Worm (Caenorhabditis elegans) whole organism, L1 larva: Measurements from ENCODE around the gene K07C5.2.

ENCODE experiments used
- C04F5.9 ChIP-seq: sonication (generic microtip); optimal IDR thresholded peaks from 2 replicates; lab custom pipeline; 2016; ENCODE audit warnings: missing genetic modification characterization, missing compliant biosample characterization
- Y116A8C.19 ChIP-seq: sonication (generic microtip); optimal IDR thresholded peaks from 2 replicates; lab custom pipeline; 2016; ENCODE audit warnings: missing compliant biosample characterization, missing genetic modification characterization, borderline replicate concordance
- blmp-1 ChIP-seq: fragments of 150-350 bp; optimal IDR thresholded peaks from 2 replicates; lab custom pipeline; 2014; ENCODE audit warnings: missing biosample characterization, missing genetic modification characterization
- efl-1 ChIP-seq, 4 experiments: fragments of 150-350 bp; optimal IDR thresholded peaks in 3 of 4; peaks in 1 of 4; 1 replicate in 1 of 4; 2 replicates in 3 of 4; lab custom pipeline; 2014; ENCODE audit warnings: missing biosample characterization in 2 of 4, missing genetic modification characterization in 2 of 4, missing genetic modification reagents in 2 of 4
- efl-3 ChIP-seq: fragments of 200-800 bp; sonication (Bioruptor generic); optimal IDR thresholded peaks from 2 replicates; lab custom pipeline; 2018; ENCODE audit warnings: mild to moderate bottlenecking, missing genetic modification characterization, missing compliant biosample characterization
- elt-3 ChIP-seq, 6 experiments: fragments of 150-350 bp in 1 of 6; sonication (generic microtip); optimal IDR thresholded peaks; 2 replicates each; lab custom pipeline; 2017 to 2018; ENCODE audit warnings: missing biosample characterization in 6 of 6, missing genetic modification characterization in 6 of 6, inconsistent platforms in 1 of 6
- fkh-10 ChIP-seq: sonication (generic microtip); optimal IDR thresholded peaks from 2 replicates; lab custom pipeline; 2017; ENCODE audit warnings: missing biosample characterization, missing genetic modification reagents, missing genetic modification characterization
- fkh-8 ChIP-seq: sonication (generic microtip); optimal IDR thresholded peaks from 2 replicates; lab custom pipeline; 2016; ENCODE audit warnings: mild to moderate bottlenecking, missing genetic modification characterization, missing compliant biosample characterization
- hlh-17 ChIP-seq: fragments of 200-800 bp; sonication (Bioruptor generic); optimal IDR thresholded peaks from 2 replicates; lab custom pipeline; 2018; ENCODE audit warnings: missing genetic modification characterization, mild to moderate bottlenecking, missing compliant biosample characterization, moderate library complexity, borderline replicate concordance
- hpl-2 ChIP-seq: fragments of 150-350 bp; optimal IDR thresholded peaks from 2 replicates; lab custom pipeline; 2014; ENCODE audit warnings: missing biosample characterization, missing genetic modification reagents, missing genetic modification characterization
- irx-1 ChIP-seq: sonication (generic microtip); optimal IDR thresholded peaks from 2 replicates; lab custom pipeline; 2016; ENCODE audit warnings: missing genetic modification characterization, missing compliant biosample characterization
- lin-13 ChIP-seq: fragments of 150-350 bp; optimal IDR thresholded peaks from 2 replicates; lab custom pipeline; 2014; ENCODE audit warnings: missing biosample characterization, missing genetic modification reagents, missing genetic modification characterization
- lin-14 ChIP-seq: fragments of 200-800 bp; sonication (Bioruptor generic); optimal IDR thresholded peaks from 2 replicates; lab custom pipeline; 2018; ENCODE audit warnings: mild to moderate bottlenecking, missing genetic modification characterization, moderate library complexity, missing compliant biosample characterization
- lin-15B ChIP-seq: fragments of 150-350 bp; sonication (generic microtip); optimal IDR thresholded peaks from 3 replicates; lab custom pipeline; 2014; ENCODE audit warnings: missing biosample characterization, missing genetic modification characterization
- lin-39 ChIP-seq: fragments of 150-350 bp; optimal IDR thresholded peaks from 2 replicates; lab custom pipeline; 2014; ENCODE audit warnings: missing biosample characterization, missing genetic modification reagents, missing genetic modification characterization
- lsy-2 ChIP-seq, 2 experiments: fragments of 150-350 bp; optimal IDR thresholded peaks; 2 replicates each; lab custom pipeline; 2014; ENCODE audit warnings: missing biosample characterization in 2 of 2, missing genetic modification characterization in 2 of 2
- mef-2 ChIP-seq: fragments of 150-350 bp; optimal IDR thresholded peaks from 2 replicates; lab custom pipeline; 2014; ENCODE audit warnings: missing biosample characterization, missing genetic modification characterization
- nhr-11 ChIP-seq: fragments of 150-350 bp; optimal IDR thresholded peaks from 2 replicates; lab custom pipeline; 2014; ENCODE audit warnings: missing biosample characterization, missing genetic modification characterization
- nhr-19 ChIP-seq: fragments of 200-800 bp; sonication (Bioruptor generic); conservative IDR thresholded peaks from 2 replicates; pipeline ENCODE4 v1.3.6; 2022; ENCODE audit warnings: missing genetic modification characterization, missing compliant biosample characterization
- nhr-76 ChIP-seq: sonication (generic microtip); optimal IDR thresholded peaks from 2 replicates; lab custom pipeline; 2017; ENCODE audit warnings: missing biosample characterization, missing genetic modification characterization
- nhr-84 ChIP-seq: sonication (generic microtip); optimal IDR thresholded peaks from 2 replicates; lab custom pipeline; 2017; ENCODE audit warnings: missing biosample characterization, missing genetic modification characterization
- nhr-85 ChIP-seq: sonication (generic microtip); peaks from one replicate; lab custom pipeline; 2016; ENCODE audit warnings: missing genetic modification characterization, inconsistent platforms, missing compliant biosample characterization
- nhr-90 ChIP-seq: sonication (generic microtip); optimal IDR thresholded peaks from 2 replicates; lab custom pipeline; 2016; ENCODE audit warnings: mild to moderate bottlenecking, missing genetic modification characterization, missing compliant biosample characterization; ENCODE audit not compliant: poor library complexity
- rnt-1 ChIP-seq: sonication (generic microtip); optimal IDR thresholded peaks from 2 replicates; lab custom pipeline; 2016; ENCODE audit warnings: mild to moderate bottlenecking, missing genetic modification characterization, moderate library complexity, missing compliant biosample characterization
- sup-37 ChIP-seq: fragments of 200-800 bp; sonication (Bioruptor generic); optimal IDR thresholded peaks from 2 replicates; lab custom pipeline; 2018; ENCODE audit warnings: mild to moderate bottlenecking, missing genetic modification characterization, missing compliant biosample characterization
- tbx-2 ChIP-seq: sonication (generic microtip); optimal IDR thresholded peaks from 2 replicates; lab custom pipeline; 2016; ENCODE audit warnings: missing genetic modification characterization, missing compliant biosample characterization
- unc-130 ChIP-seq: fragments of 150-350 bp; optimal IDR thresholded peaks from 2 replicates; lab custom pipeline; 2017; ENCODE audit warnings: missing biosample characterization, missing genetic modification characterization, inconsistent platforms
- unc-62 ChIP-seq: fragments of 150-350 bp; optimal IDR thresholded peaks from 2 replicates; lab custom pipeline; 2014; ENCODE audit warnings: missing biosample characterization, missing genetic modification reagents, missing genetic modification characterization
- unc-86 ChIP-seq: sonication (generic microtip); optimal IDR thresholded peaks from 2 replicates; lab custom pipeline; 2016; ENCODE audit warnings: missing genetic modification characterization, missing compliant biosample characterization
- zag-1 ChIP-seq: fragments of 150-350 bp; optimal IDR thresholded peaks from 2 replicates; lab custom pipeline; 2014; ENCODE audit warnings: missing biosample characterization, missing genetic modification characterization

K07C5.2 gene

DNA sequence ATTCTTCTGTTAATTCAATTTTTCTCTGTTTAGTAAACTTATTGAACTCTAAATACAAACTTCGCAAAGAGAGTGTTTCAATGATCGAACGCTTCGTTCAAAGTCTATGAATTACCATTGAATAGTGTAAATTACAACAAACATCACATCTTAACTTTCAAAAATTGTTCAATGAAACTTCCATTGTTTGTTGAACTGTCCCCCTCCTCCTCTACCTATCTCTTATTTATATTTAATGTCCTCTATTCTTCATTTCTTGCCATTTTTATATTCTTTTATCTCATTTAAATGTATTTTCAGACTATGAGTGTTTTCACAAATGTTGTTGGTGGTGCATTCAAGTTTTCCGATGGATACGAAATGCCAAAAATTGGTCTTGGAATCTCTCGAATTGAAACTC is at the start of gene K07C5.2:
K07C5.2 (plus strand) TSS at position 301 of the 400 bp plus-strand sequence.
- TF ChIP-seq unc-130 (tag; lab: Kevin White, UChicago) (no peak), elt-3 (tag; optimal IDR thresholded peaks at IDR 0.05; lab: Kevin White, UChicago) (no peak)

DNA sequence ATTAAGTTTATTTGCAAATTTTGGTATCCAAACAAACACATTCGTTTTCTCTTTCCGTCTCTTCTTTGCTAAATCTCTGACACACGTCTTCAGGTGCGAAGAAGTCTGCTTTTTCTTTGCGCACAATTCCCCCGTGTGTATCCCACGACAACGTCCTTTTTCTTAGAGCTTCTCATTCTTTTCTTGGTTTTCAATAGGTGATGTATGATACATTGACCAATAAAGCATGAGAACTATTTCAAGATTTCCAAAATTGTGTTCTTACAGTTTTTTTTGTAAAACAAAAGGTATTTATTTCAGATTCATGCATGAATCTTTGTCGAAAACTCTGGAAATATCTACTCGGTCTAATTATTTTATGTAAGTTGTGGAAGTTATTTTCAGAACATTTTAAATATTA is 49.6 kb upstream of the K07C5.2 start, which contains the start of gene B0024.15:
B0024.15 (plus strand) TSS at position 301 of the 400 bp plus-strand sequence.
- no peak for TF ChIP-seq unc-86
- TF ChIP-seq fkh-8 (tag; lab: Kevin White, UChicago): peak; percentile 35

DNA sequence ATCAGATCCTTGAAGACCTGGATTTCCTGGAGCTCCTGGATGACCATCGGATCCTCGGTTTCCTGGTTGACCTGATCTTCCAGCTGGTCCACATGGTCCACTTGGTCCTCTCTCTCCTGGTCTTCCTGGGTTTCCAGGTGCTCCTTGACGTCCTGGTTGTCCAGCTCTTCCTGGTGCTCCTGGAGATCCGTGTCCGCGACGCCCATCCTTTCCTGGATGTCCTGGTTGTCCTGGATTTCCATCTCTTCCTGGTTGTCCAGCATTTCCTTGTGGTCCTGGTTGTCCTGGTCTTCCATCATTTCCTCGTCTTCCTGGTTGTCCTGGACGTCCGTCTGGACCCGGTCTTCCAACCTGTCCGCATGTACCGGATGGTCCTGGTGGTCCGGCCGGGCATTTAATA is 47.5 kb upstream of the K07C5.2 start:
- TF ChIP-seq efl-1 (optimal IDR thresholded peaks at IDR 0.05; lab: Kevin White, UChicago): no peak
- peak in 1 of 2 experiments; percentile 68 for TF ChIP-seq efl-1 (GFP tag; optimal IDR thresholded peaks at IDR 0.05 in 1 of 2; lab: Kevin White, UChicago)
- TF ChIP-seq efl-3 (GFP tag; lab: Kevin White, UChicago): no peak

DNA sequence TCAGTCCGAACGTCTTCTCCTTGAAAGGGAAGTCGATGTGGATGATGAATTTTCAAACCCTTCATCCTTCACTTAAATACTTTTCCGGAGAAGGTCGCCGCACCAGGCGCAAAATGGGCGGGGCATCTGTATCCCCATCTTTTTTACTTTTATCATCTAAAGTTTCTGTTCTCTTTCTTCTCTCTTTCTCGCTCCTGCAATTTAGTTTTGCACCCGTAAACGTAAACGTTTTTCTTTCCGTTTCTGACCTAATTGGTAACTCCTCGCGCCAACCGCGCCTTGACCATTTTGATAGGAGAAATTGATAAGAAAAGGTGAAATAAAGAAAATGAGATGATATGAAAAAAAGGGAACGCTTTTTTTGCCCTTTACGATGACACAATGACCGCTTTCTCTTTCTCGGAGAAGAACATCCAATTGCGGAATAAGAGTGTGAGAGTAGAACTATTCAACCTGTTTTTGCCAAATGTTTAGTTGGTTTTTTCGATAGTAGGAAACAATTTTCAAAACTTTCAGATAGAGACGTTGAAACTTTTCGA is 46.4 kb upstream of the K07C5.2 start, which contains the start of gene col-149:
col-149 (minus strand) TSS at position 51 of the 539 bp plus-strand sequence.
- TF ChIP-seq lin-13 (GFP tag; lab: Kevin White, UChicago): no peak
- peak; percentile 20 for TF ChIP-seq lin-14 (GFP tag; lab: Kevin White, UChicago)
- no peak for TF ChIP-seq nhr-19 (GFP tag; lab: Robert Waterston, UW)
- no peak for TF ChIP-seq C04F5.9 (tag; lab: Kevin White, UChicago)
- no peak for TF ChIP-seq hpl-2 (GFP tag; lab: Kevin White, UChicago)
- TF ChIP-seq tbx-2 (tag; lab: Kevin White, UChicago): no peak
- peak; percentile 99 for TF ChIP-seq blmp-1 (tag; lab: Kevin White, UChicago)
- TF ChIP-seq mef-2 (tag; lab: Kevin White, UChicago): no peak
- peak in 2 of 6 experiments; percentile 15 to 59 for TF ChIP-seq elt-3 (tag; optimal IDR thresholded peaks at IDR 0.05; lab: Kevin White, UChicago)
- no peak for TF ChIP-seq fkh-10 (GFP tag; lab: Kevin White, UChicago)
- TF ChIP-seq lin-39 (tag; lab: Kevin White, UChicago): no peak
- TF ChIP-seq nhr-11 (tag; lab: Kevin White, UChicago): no peak

DNA sequence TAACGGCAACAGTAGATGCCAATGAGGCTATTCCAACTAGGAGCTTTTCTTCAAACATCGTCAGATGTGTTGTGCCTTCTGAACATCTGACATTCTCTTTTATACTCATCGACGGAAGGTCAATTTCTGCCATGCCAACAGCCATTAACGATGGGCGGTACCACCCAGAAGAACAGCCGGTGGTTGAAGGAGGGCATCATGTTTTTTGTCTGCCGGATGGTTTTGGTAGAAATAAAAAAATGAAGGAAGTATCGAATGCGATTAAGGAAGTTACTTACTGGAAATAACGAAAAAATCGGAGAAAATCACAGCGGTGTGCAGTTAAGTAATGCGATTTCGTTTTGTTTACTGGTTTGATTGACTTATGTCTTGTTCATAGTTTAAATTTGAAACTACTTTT is 44.8 kb upstream of the K07C5.2 start, which contains the start of gene col-150:
col-150 (minus strand) TSS at position 101 of the 400 bp plus-strand sequence.
- no peak for TF ChIP-seq rnt-1 (tag; lab: Kevin White, UChicago)
- TF ChIP-seq irx-1 (tag; lab: Kevin White, UChicago): no peak
- TF ChIP-seq nhr-85 (tag; lab: Kevin White, UChicago): peak; percentile 29
- TF ChIP-seq lsy-2 (tag; optimal IDR thresholded peaks at IDR 0.05; lab: Kevin White, UChicago): no peak

DNA sequence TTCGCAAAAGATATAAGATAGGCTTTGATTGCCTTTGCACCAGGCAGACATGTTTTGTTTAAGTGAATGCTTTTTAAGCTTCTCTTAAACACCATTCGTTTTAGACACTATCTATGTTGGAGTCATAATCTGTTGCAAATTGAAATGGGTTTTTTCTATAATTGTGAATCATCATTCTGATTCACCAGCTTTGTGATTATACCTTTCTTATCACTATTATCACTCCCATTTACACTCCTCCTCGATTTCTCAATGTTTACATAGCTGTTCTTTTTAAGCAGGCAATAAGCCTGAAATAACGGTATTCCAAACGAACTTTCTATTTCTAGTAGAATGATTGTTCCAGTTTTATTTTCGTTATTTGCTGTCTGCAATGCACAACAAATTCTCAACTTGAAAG is 42.2 kb upstream of the K07C5.2 start, which contains the start of gene B0024.4:
B0024.4 (plus strand) TSS at position 301 of the 400 bp plus-strand sequence.
- no peak for TF ChIP-seq irx-1 (tag; lab: Kevin White, UChicago)
- no peak for TF ChIP-seq nhr-84 (tag; lab: Kevin White, UChicago)
- TF ChIP-seq zag-1: no peak
- TF ChIP-seq nhr-76: no peak
- no peak for TF ChIP-seq Y116A8C.19 (tag; lab: Kevin White, UChicago)
- TF ChIP-seq elt-3 (tag; optimal IDR thresholded peaks at IDR 0.05; lab: Kevin White, UChicago): no peak
- no peak for TF ChIP-seq nhr-19 (GFP tag; lab: Robert Waterston, UW)
- TF ChIP-seq unc-62 (GFP tag; lab: Kevin White, UChicago): no peak
- TF ChIP-seq sup-37 (GFP tag; lab: Kevin White, UChicago): no peak
- TF ChIP-seq hlh-17: no peak
- no peak for TF ChIP-seq lin-13 (GFP tag; lab: Kevin White, UChicago)
- TF ChIP-seq nhr-90 (tag; lab: Kevin White, UChicago): no peak
- TF ChIP-seq lin-15B (tag; lab: Kevin White, UChicago): no peak
- TF ChIP-seq, all 84 proteins: peak for 0
